Fruit fly (Drosophila melanogaster): ENCODE measurements around the gene cpx.

- TF ChIP-seq CTCF (optimal IDR thresholded peaks at IDR 0.05) (no peak), CG8478 (optimal IDR thresholded peaks at IDR 0.05) (no peak)
Measured at dm6 chr3R:4318999-4319398, 39.0 kb downstream of the cpx start, which contains the start of gene Syt14.
